Worm (Caenorhabditis elegans) whole organism, early embryonic: Measurements from ENCODE around the gene F54G2.1.

Experiments
- F13C5.2 ChIP-seq: sonication (generic microtip); optimal IDR thresholded peaks from 2 replicates; lab custom pipeline; 2017; ENCODE audit warnings: mild to moderate bottlenecking, missing genetic modification characterization, inconsistent platforms, missing compliant biosample characterization
- aly-1 ChIP-seq: sonication (generic microtip); optimal IDR thresholded peaks from 2 replicates; lab custom pipeline; 2016; ENCODE audit warnings: missing genetic modification characterization, missing compliant biosample characterization
- ama-1 ChIP-seq: fragments of 150-350 bp; optimal IDR thresholded peaks from 2 replicates; lab custom pipeline; 2014
- ceh-36 ChIP-seq: sonication (generic microtip); optimal IDR thresholded peaks from 2 replicates; lab custom pipeline; 2016; ENCODE audit warnings: missing genetic modification characterization, inconsistent platforms, missing compliant biosample characterization
- ets-7 ChIP-seq: sonication (generic microtip); optimal IDR thresholded peaks from 2 replicates; lab custom pipeline; 2016; ENCODE audit warnings: missing genotype, missing genetic modification characterization, missing compliant biosample characterization

- TF ChIP-seq ets-7 (tag; lab: Kevin White, UChicago): no peak
- no peak for TF ChIP-seq ceh-36 (tag; lab: Kevin White, UChicago)
- TF ChIP-seq aly-1 (tag; lab: Kevin White, UChicago): no peak
- no peak for TF ChIP-seq ama-1 (lab: Kevin White, UChicago)
- no peak for TF ChIP-seq F13C5.2 (tag; lab: Kevin White, UChicago)
Measured at ce11 chrX:2593703-2594102, 70.5 kb downstream of the F54G2.1 start, which contains the start of the genes nhr-40 and T03G6.7.
